Worm (Caenorhabditis elegans) whole organism, L1 larva: ENCODE results near the gene C18H9.5.

Experiments used
- aha-1 ChIP-seq: fragments of 150-350 bp; optimal IDR thresholded peaks from 2 replicates; lab custom pipeline; 2014; ENCODE audit warnings: missing biosample characterization, missing genetic modification characterization
- ceh-8 ChIP-seq: fragments of 200-800 bp; sonication (Bioruptor generic); optimal IDR thresholded peaks from 2 replicates; lab custom pipeline; 2018; ENCODE audit warnings: mild to moderate bottlenecking, missing genetic modification characterization, moderate library complexity, missing compliant biosample characterization
- ceh-82 ChIP-seq, 3 experiments: fragments of 150-350 bp in 1 of 3; sonication (generic microtip) in 2 of 3; optimal IDR thresholded peaks; 2 replicates each; lab custom pipeline; 2014 to 2017; ENCODE audit warnings: missing biosample characterization in 3 of 3, missing genetic modification characterization in 3 of 3
- ceh-88 ChIP-seq: fragments of 200-800 bp; sonication (Bioruptor generic); IDR thresholded peaks from 2 replicates; pipeline ENCODE4 v1.3.6; 2022; ENCODE audit warnings: missing genetic modification characterization, missing compliant biosample characterization
- dsc-1 ChIP-seq: sonication (generic microtip); optimal IDR thresholded peaks from 2 replicates; lab custom pipeline; 2016; ENCODE audit warnings: mild to moderate bottlenecking, missing genetic modification characterization, missing compliant biosample characterization
- efl-1 ChIP-seq, 4 experiments: fragments of 150-350 bp; optimal IDR thresholded peaks in 3 of 4; peaks in 1 of 4; 1 replicate in 1 of 4; 2 replicates in 3 of 4; lab custom pipeline; 2014; ENCODE audit warnings: missing biosample characterization in 2 of 4, missing genetic modification characterization in 2 of 4, missing genetic modification reagents in 2 of 4
- egl-27 ChIP-seq, 2 experiments: fragments of 150-350 bp in 1 of 2; sonication (generic microtip); optimal IDR thresholded peaks; 3 replicates each; lab custom pipeline; 2017 to 2018; ENCODE audit warnings: missing biosample characterization in 2 of 2, missing genetic modification characterization in 2 of 2, missing genetic modification reagents in 2 of 2
- elt-2 ChIP-seq: sonication (generic microtip); optimal IDR thresholded peaks from 2 replicates; lab custom pipeline; 2016; ENCODE audit warnings: missing genetic modification characterization, mild to moderate bottlenecking, inconsistent platforms, missing compliant biosample characterization, missing genetic modification reagents
- fkh-10 ChIP-seq: sonication (generic microtip); optimal IDR thresholded peaks from 2 replicates; lab custom pipeline; 2017; ENCODE audit warnings: missing biosample characterization, missing genetic modification reagents, missing genetic modification characterization
- fkh-4 ChIP-seq: sonication (generic microtip); optimal IDR thresholded peaks from 2 replicates; lab custom pipeline; 2016; ENCODE audit warnings: missing compliant biosample characterization, missing genetic modification characterization, borderline replicate concordance
- fkh-8 ChIP-seq: sonication (generic microtip); optimal IDR thresholded peaks from 2 replicates; lab custom pipeline; 2016; ENCODE audit warnings: mild to moderate bottlenecking, missing genetic modification characterization, missing compliant biosample characterization
- fos-1 ChIP-seq: fragments of 150-350 bp; optimal IDR thresholded peaks from 2 replicates; lab custom pipeline; 2014; ENCODE audit warnings: missing biosample characterization, missing genetic modification characterization
- grh-1 ChIP-seq: fragments of 200-800 bp; sonication (Bioruptor generic); IDR thresholded peaks from 2 replicates; pipeline ENCODE4 v1.3.6; 2022; ENCODE audit warnings: missing genetic modification reagents, missing genetic modification characterization, missing compliant biosample characterization
- hlh-17 ChIP-seq: fragments of 200-800 bp; sonication (Bioruptor generic); optimal IDR thresholded peaks from 2 replicates; lab custom pipeline; 2018; ENCODE audit warnings: missing genetic modification characterization, mild to moderate bottlenecking, missing compliant biosample characterization, moderate library complexity, borderline replicate concordance
- hpl-2 ChIP-seq: fragments of 150-350 bp; optimal IDR thresholded peaks from 2 replicates; lab custom pipeline; 2014; ENCODE audit warnings: missing biosample characterization, missing genetic modification reagents, missing genetic modification characterization
- lin-13 ChIP-seq: fragments of 150-350 bp; optimal IDR thresholded peaks from 2 replicates; lab custom pipeline; 2014; ENCODE audit warnings: missing biosample characterization, missing genetic modification reagents, missing genetic modification characterization
- lin-35 ChIP-seq, 2 experiments: fragments of 150-350 bp; optimal IDR thresholded peaks; 2 replicates each; lab custom pipeline; 2014; ENCODE audit warnings: missing biosample characterization in 2 of 2, missing genetic modification characterization in 2 of 2, missing genetic modification reagents in 2 of 2
- lin-39 ChIP-seq: fragments of 150-350 bp; optimal IDR thresholded peaks from 2 replicates; lab custom pipeline; 2014; ENCODE audit warnings: missing biosample characterization, missing genetic modification reagents, missing genetic modification characterization
- lir-3 ChIP-seq: sonication (generic microtip); optimal IDR thresholded peaks from 2 replicates; lab custom pipeline; 2016; ENCODE audit warnings: mild to moderate bottlenecking, missing genetic modification characterization, moderate library complexity, missing compliant biosample characterization; ENCODE audit not compliant: poor library complexity
- mab-9 ChIP-seq: fragments of 200-800 bp; sonication (Bioruptor generic); IDR thresholded peaks from 2 replicates; pipeline ENCODE4 v1.3.6; 2022; ENCODE audit warnings: missing genetic modification reagents, missing genetic modification characterization, missing compliant biosample characterization
- mep-1 ChIP-seq: fragments of 150-350 bp; optimal IDR thresholded peaks from 2 replicates; lab custom pipeline; 2014; ENCODE audit warnings: missing biosample characterization, missing genetic modification characterization
- nhr-19 ChIP-seq: fragments of 200-800 bp; sonication (Bioruptor generic); conservative IDR thresholded peaks from 2 replicates; pipeline ENCODE4 v1.3.6; 2022; ENCODE audit warnings: missing genetic modification characterization, missing compliant biosample characterization
- nhr-237 ChIP-seq: fragments of 150-350 bp; optimal IDR thresholded peaks from 2 replicates; lab custom pipeline; 2014; ENCODE audit warnings: missing biosample characterization, missing genetic modification characterization
- nhr-76 ChIP-seq: sonication (generic microtip); optimal IDR thresholded peaks from 2 replicates; lab custom pipeline; 2017; ENCODE audit warnings: missing biosample characterization, missing genetic modification characterization
- nhr-84 ChIP-seq: sonication (generic microtip); optimal IDR thresholded peaks from 2 replicates; lab custom pipeline; 2017; ENCODE audit warnings: missing biosample characterization, missing genetic modification characterization
- pax-3 ChIP-seq: fragments of 200-800 bp; sonication (Bioruptor generic); optimal IDR thresholded peaks from 2 replicates; lab custom pipeline; 2018; ENCODE audit warnings: mild to moderate bottlenecking, missing genetic modification characterization, moderate library complexity, missing compliant biosample characterization
- pqm-1 ChIP-seq: sonication (generic microtip); optimal IDR thresholded peaks from 3 replicates; lab custom pipeline; 2017; ENCODE audit warnings: missing biosample characterization, missing genetic modification characterization
- snpc-4 ChIP-seq: fragments of 150-350 bp; optimal IDR thresholded peaks from 2 replicates; lab custom pipeline; 2014; ENCODE audit warnings: missing biosample characterization, missing genetic modification characterization
- sox-4 ChIP-seq: sonication (generic microtip); optimal IDR thresholded peaks from 2 replicates; lab custom pipeline; 2016; ENCODE audit warnings: missing genetic modification characterization, missing compliant biosample characterization
- sup-37 ChIP-seq: fragments of 200-800 bp; sonication (Bioruptor generic); optimal IDR thresholded peaks from 2 replicates; lab custom pipeline; 2018; ENCODE audit warnings: mild to moderate bottlenecking, missing genetic modification characterization, missing compliant biosample characterization
- unc-62 ChIP-seq: fragments of 150-350 bp; optimal IDR thresholded peaks from 2 replicates; lab custom pipeline; 2014; ENCODE audit warnings: missing biosample characterization, missing genetic modification reagents, missing genetic modification characterization
- xbp-1 ChIP-seq: sonication (generic microtip); optimal IDR thresholded peaks from 2 replicates; lab custom pipeline; 2016; ENCODE audit warnings: missing genetic modification characterization, missing compliant biosample characterization
- zip-4 ChIP-seq: fragments of 200-800 bp; sonication (Bioruptor generic); optimal IDR thresholded peaks from 2 replicates; lab custom pipeline; 2018; ENCODE audit warnings: mild to moderate bottlenecking, missing genetic modification characterization, moderate library complexity, missing compliant biosample characterization

Gene C18H9.5

DNA sequence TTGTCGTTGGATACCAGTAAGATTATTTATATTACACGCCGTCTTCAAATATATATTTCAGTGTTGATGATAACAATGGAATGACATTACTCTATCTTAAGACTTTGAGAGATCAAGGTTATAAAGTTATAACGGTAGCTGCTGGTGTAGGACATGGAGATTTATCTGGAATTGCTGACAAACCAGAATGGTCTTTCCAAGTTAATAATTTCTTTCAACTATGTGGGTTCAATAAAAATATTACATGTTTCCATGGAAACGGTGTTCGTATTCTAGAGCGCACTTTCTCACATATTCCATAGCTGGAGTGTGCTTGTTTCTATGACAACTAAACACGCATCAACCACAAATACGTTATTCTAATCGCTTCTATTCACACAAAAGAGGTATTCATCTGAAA lies 15.6 kb downstream of the C18H9.5 start, which contains the start of gene ift-74:
TSS of gene ift-74 (plus strand) at position 301 of the 400 bp plus-strand sequence.
- TF ChIP-seq fkh-8 (peak; percentile 40), aha-1 (no peak)

DNA sequence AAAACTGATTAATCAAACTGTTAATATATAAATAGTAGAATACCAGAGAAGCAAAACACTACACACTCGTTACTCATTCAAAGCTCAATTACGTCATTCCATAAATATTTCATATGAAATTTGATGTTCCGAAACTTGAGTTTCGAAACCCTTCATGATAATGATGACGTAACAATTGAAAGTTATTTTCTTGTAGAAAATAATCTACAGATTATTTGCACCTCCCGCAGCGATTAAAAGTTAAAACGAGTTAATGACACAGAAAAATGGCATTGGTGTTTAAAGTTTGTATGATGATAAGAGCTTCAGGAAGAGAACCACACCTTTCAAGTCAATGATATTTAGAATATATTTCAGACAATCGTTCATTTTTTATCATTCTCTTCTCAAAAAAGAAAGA lies 21.5 kb downstream of the C18H9.5 start, which contains the start of gene H43E16.1:
TSS of gene H43E16.1 (plus strand) at position 375 of the 400 bp plus-strand sequence.
- TF ChIP-seq efl-1 (optimal IDR thresholded peaks at IDR 0.05; lab: Kevin White, UChicago) (no peak), efl-1 (GFP tag; optimal IDR thresholded peaks at IDR 0.05 in 1 of 2; lab: Kevin White, UChicago) (peak in 1 of 2 experiments; percentile 43), elt-2 (tag; lab: Kevin White, UChicago) (peak; percentile 72), fos-1 (tag; lab: Kevin White, UChicago) (no peak)

ce11 chrII:6668496-6668895 lies 26.9 kb downstream of the C18H9.5 start:
- TF ChIP-seq sox-4 (tag; lab: Kevin White, UChicago) (no peak), dsc-1 (tag; lab: Kevin White, UChicago) (no peak), aha-1 (no peak), fkh-10 (GFP tag; lab: Kevin White, UChicago) (no peak), snpc-4 (tag; lab: Kevin White, UChicago) (no peak), fos-1 (tag; lab: Kevin White, UChicago) (no peak), pqm-1 (tag; lab: Kevin White, UChicago) (no peak), xbp-1 (tag; lab: Kevin White, UChicago) (no peak), hpl-2 (GFP tag; lab: Kevin White, UChicago) (no peak), fkh-4 (no peak), zip-4 (GFP tag; lab: Kevin White, UChicago) (no peak), lir-3 (tag; lab: Kevin White, UChicago) (no peak), nhr-84 (tag; lab: Kevin White, UChicago) (no peak)

DNA sequence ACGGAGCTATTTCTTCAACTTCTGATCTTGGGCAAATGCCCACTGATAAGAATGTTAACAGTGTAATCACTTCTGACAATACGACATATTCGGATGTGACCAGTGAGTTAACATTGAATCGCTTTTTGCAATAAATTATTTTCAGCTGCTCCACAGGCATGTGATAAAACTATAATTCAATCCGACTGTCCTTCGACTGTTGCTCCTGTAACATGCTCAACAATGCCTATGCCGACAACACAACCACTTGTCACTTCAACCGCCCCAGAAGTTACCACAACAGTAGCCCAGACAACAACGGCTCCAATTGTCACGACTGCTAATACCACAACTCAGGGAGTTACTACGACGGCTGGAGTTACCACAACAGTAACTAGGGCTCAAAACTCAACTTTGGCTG lies 27.8 kb downstream of the C18H9.5 start:
- TF ChIP-seq hlh-17 (GFP tag; lab: Kevin White, UChicago) (no peak), efl-1 (optimal IDR thresholded peaks at IDR 0.05; lab: Kevin White, UChicago) (no peak), efl-1 (GFP tag; optimal IDR thresholded peaks at IDR 0.05 in 1 of 2; lab: Kevin White, UChicago) (peak in 1 of 2 experiments; percentile 20), lin-13 (GFP tag; lab: Kevin White, UChicago) (no peak)

- TF ChIP-seq nhr-237 (tag; lab: Kevin White, UChicago) (no peak), efl-1 (optimal IDR thresholded peaks at IDR 0.05; lab: Kevin White, UChicago) (no peak), efl-1 (GFP tag; optimal IDR thresholded peaks at IDR 0.05 in 1 of 2; lab: Kevin White, UChicago) (no peak), nhr-76 (tag; lab: Kevin White, UChicago) (no peak), elt-2 (tag; lab: Kevin White, UChicago) (no peak), pax-3 (tag; lab: Kevin White, UChicago) (no peak), sup-37 (GFP tag; lab: Kevin White, UChicago) (no peak), ceh-82 (tag; optimal IDR thresholded peaks at IDR 0.05; lab: Kevin White, UChicago) (no peak)
These were observed 28.8 kb downstream of the C18H9.5 start, which contains the start of gene T19D12.1 for ce11 chrII:6666598-6666997. Gene T19D12.1 (plus strand): TSS chrII:6666898.

- TF ChIP-seq elt-2 (tag; lab: Kevin White, UChicago) (peak; percentile 64), xbp-1 (tag; lab: Kevin White, UChicago) (no peak)
These were observed 29.5 kb downstream of the C18H9.5 start for ce11 chrII:6665908-6666307.

DNA sequence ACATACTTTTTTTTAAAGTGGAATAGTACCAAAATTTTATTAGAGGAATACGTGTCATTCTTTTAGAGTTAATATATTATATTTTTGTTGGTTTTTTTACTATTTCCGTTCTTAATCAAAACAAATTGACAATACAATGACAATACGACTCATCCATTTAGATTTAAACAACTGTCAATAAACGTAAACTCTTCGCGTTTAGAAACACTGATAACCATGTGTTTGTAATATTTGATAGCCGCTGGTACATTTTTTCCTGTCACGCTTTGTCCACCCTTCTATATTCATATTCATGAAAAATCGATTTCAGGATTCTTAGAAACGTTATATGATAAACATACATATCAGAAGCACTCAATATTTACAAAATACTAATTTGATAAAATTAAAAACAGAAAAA lies 31.6 kb downstream of the C18H9.5 start:
- TF ChIP-seq ceh-88 (GFP tag; lab: Robert Waterston, UW) (no peak), lin-39 (tag; lab: Kevin White, UChicago) (no peak), mep-1 (tag; lab: Kevin White, UChicago) (no peak), egl-27 (tag; optimal IDR thresholded peaks at IDR 0.05; lab: Kevin White, UChicago) (no peak), nhr-19 (GFP tag; lab: Robert Waterston, UW) (no peak), lin-35 (GFP tag; optimal IDR thresholded peaks at IDR 0.05; lab: Kevin White, UChicago) (no peak), grh-1 (no peak), ceh-8 (no peak), nhr-84 (tag; lab: Kevin White, UChicago) (no peak), mab-9 (GFP tag; lab: Robert Waterston, UW) (no peak), unc-62 (GFP tag; lab: Kevin White, UChicago) (no peak)
